Worm (Caenorhabditis elegans) whole organism, L4/young adult: ENCODE data around the gene unc-76.

Experiments
- W03F9.2 ChIP-seq: fragments of 150-350 bp; optimal IDR thresholded peaks from 2 replicates; lab custom pipeline; 2014; ENCODE audit warnings: missing biosample characterization, missing genetic modification characterization
- dao-5 ChIP-seq: sonication (generic microtip); optimal IDR thresholded peaks from 2 replicates; lab custom pipeline; 2016; ENCODE audit warnings: missing genotype, missing genetic modification characterization, moderate library complexity, missing compliant biosample characterization
- him-1 ChIP-seq: sonication (generic microtip); optimal IDR thresholded peaks from 2 replicates; lab custom pipeline; 2016; ENCODE audit warnings: missing genotype, missing genetic modification reagents, missing genetic modification characterization, missing compliant biosample characterization

- TF ChIP-seq dao-5 (tag; lab: Kevin White, UChicago): no peak
- TF ChIP-seq him-1 (tag; lab: Kevin White, UChicago): no peak
- TF ChIP-seq W03F9.2 (tag; lab: Kevin White, UChicago): no peak
These were observed 12.6 kb upstream of the unc-76 start for ce11 chrV:15058965-15059364.
